Fruit fly (Drosophila melanogaster): ENCODE measurements around the gene Sytalpha.

Sytalpha gene

DNA sequence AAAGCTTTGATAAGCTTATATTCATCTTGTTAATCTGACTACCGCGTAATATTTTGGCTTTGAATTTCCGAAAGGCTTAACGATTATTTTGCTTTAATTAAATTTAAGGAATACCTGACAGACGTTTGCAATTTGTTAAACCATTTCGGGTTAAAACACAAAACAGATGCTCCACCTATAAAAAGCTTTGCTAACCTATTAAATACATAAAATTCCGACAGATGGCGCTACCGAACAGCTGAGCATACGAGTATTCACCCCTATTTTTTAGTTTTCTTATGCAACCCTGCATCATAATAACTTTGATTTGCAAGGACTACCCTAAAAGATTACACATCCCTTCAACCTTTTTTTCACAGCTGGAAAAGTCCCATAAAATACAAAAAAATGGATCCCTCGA, 2.2 kb upstream of the Sytalpha start:
- TF ChIP-seq OdsH (GFP tag; optimal IDR thresholded peaks at IDR 0.05): no peak
- TF ChIP-seq HLH106 (tag; optimal IDR thresholded peaks at IDR 0.05): no peak
- no peak for TF ChIP-seq usp (GFP tag; optimal IDR thresholded peaks at IDR 0.05)
- TF ChIP-seq Sp1 (GFP tag; optimal IDR thresholded peaks at IDR 0.05): no peak
- TF ChIP-seq sv (GFP tag; optimal IDR thresholded peaks at IDR 0.05): no peak
- no peak for TF ChIP-seq jim (GFP tag; optimal IDR thresholded peaks at IDR 0.05)
- no peak for TF ChIP-seq psq (GFP tag; optimal IDR thresholded peaks at IDR 0.05)
- TF ChIP-seq woc (GFP tag; optimal IDR thresholded peaks at IDR 0.05): no peak
- TF ChIP-seq ey (GFP tag; optimal IDR thresholded peaks at IDR 0.05): no peak
- TF ChIP-seq Hnf4 (GFP tag; optimal IDR thresholded peaks at IDR 0.05): no peak
- TF ChIP-seq Rel (GFP tag; optimal IDR thresholded peaks at IDR 0.05): no peak
- no peak for TF ChIP-seq Rel (tag; optimal IDR thresholded peaks at IDR 0.05)
- no peak for TF ChIP-seq sage (GFP tag; optimal IDR thresholded peaks at IDR 0.05)
- TF ChIP-seq brk (GFP tag; optimal IDR thresholded peaks at IDR 0.05): no peak
- no peak for TF ChIP-seq Dif (GFP tag; optimal IDR thresholded peaks at IDR 0.05; ENCODE audit: partially characterized antibody)
- TF ChIP-seq fru (GFP tag; optimal IDR thresholded peaks at IDR 0.05): no peak
- no peak for TF ChIP-seq br (GFP tag; optimal IDR thresholded peaks at IDR 0.05)
- no peak for TF ChIP-seq dmrt93B (GFP tag; optimal IDR thresholded peaks at IDR 0.05)
- TF ChIP-seq lola (GFP tag; optimal IDR thresholded peaks at IDR 0.05): no peak

DNA sequence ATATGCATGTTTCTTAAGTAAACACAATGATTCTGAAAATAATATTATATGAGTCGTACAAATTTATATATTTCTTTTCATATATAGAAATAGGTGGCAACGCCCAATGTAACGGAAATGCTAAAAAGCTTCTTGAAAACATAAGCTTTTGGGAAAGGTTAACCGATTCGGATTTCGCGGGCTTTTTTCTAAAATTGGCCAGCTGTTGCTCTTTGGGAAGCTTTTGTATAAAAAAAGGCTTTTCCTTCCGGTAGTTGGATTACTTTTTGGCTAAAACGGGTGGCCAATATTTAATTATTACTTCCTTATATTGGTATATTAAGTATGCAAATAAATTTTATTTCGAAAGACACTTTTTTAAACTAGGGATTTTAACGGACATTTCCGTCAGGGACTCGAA, 2.0 kb downstream of the Sytalpha start:
- TF ChIP-seq pan (optimal IDR thresholded peaks at IDR 0.05): no peak
- TF ChIP-seq OdsH (GFP tag; optimal IDR thresholded peaks at IDR 0.05): no peak
- TF ChIP-seq dmrt93B (GFP tag; optimal IDR thresholded peaks at IDR 0.05): no peak
- no peak for TF ChIP-seq h (GFP tag; optimal IDR thresholded peaks at IDR 0.05)
- TF ChIP-seq CG32264 (GFP tag; optimal IDR thresholded peaks at IDR 0.05): no peak
- no peak for TF ChIP-seq Dfd (GFP tag; optimal IDR thresholded peaks at IDR 0.05)
- TF ChIP-seq Mio (GFP tag; optimal IDR thresholded peaks at IDR 0.05): no peak
- TF ChIP-seq woc (GFP tag; optimal IDR thresholded peaks at IDR 0.05): no peak
- TF ChIP-seq rgr (GFP tag; optimal IDR thresholded peaks at IDR 0.05): no peak
- no peak for TF ChIP-seq CrebA (GFP tag; optimal IDR thresholded peaks at IDR 0.05; ENCODE audit: borderline replicate concordance)
- TF ChIP-seq Hnf4 (GFP tag; optimal IDR thresholded peaks at IDR 0.05): no peak
- TF ChIP-seq usp (GFP tag; optimal IDR thresholded peaks at IDR 0.05): no peak
- TF ChIP-seq Abd-B (GFP tag; optimal IDR thresholded peaks at IDR 0.05): no peak
- no peak for TF ChIP-seq GATAd (GFP tag; optimal IDR thresholded peaks at IDR 0.05)
- TF ChIP-seq psq (GFP tag; optimal IDR thresholded peaks at IDR 0.05): no peak
- no peak for TF ChIP-seq ey (GFP tag; optimal IDR thresholded peaks at IDR 0.05)
- TF ChIP-seq tai (GFP tag; optimal IDR thresholded peaks at IDR 0.05): no peak
- no peak for TF ChIP-seq Rel (GFP tag; optimal IDR thresholded peaks at IDR 0.05)
- TF ChIP-seq Rel (tag; optimal IDR thresholded peaks at IDR 0.05): no peak
- TF ChIP-seq dl (GFP tag; optimal IDR thresholded peaks at IDR 0.05; ENCODE audit: insufficient read depth in 1 of 2, partially characterized antibody in 2 of 2): no peak

DNA sequence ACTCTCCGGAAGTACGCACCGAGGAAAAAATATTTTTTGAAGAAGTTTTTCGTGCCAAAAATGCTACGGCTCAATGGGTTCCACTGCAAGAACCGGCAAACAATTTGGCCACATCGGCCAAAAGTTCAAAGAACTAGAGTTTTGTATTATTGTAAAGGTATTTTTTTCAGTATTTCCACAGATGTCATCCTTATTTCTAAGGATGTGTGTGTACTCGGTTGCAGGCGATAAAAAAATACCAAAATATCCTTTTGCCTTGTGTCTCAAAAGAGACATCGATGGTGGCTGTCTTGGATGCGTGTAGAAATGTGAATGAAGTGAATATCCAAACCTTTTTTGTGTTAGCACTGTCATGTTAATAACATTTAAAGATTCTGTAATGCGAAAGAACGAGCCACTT, 11.1 kb downstream of the Sytalpha start:
- TF ChIP-seq CG32264 (GFP tag; optimal IDR thresholded peaks at IDR 0.05): no peak
- no peak for TF ChIP-seq pan (optimal IDR thresholded peaks at IDR 0.05)
- no peak for TF ChIP-seq dl (GFP tag; optimal IDR thresholded peaks at IDR 0.05; ENCODE audit: insufficient read depth in 1 of 2, partially characterized antibody in 2 of 2)
- TF ChIP-seq fru (GFP tag; optimal IDR thresholded peaks at IDR 0.05): no peak
- no peak for TF ChIP-seq brk (GFP tag; optimal IDR thresholded peaks at IDR 0.05)
- no peak for TF ChIP-seq psq (GFP tag; optimal IDR thresholded peaks at IDR 0.05)
- TF ChIP-seq h (GFP tag; optimal IDR thresholded peaks at IDR 0.05): no peak

DNA sequence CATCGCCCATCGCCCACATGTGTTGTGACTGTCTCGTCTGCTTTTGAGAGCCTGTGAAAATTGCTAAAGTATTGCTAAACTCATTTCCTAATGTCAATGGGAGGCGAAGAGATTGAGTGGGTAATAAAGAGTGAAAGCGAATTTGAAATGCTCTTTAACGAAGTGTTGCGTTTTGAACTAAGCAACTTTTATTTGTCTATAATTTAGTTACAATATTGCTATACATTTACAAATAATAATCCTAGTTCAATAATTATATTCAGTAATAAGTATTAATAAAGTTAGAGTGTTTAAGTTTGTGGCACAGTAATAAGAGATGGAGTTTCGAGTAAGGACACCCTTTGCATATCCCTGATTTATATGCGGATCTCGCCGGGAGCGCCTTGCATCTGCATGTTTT, 23.4 kb downstream of the Sytalpha start:
- TF ChIP-seq ey (GFP tag; optimal IDR thresholded peaks at IDR 0.05) (no peak), Rel (GFP tag; optimal IDR thresholded peaks at IDR 0.05) (no peak), Rel (tag; optimal IDR thresholded peaks at IDR 0.05) (no peak), dl (GFP tag; optimal IDR thresholded peaks at IDR 0.05; ENCODE audit: insufficient read depth in 1 of 2, partially characterized antibody in 2 of 2) (no peak), OdsH (GFP tag; optimal IDR thresholded peaks at IDR 0.05) (no peak), foxo (GFP tag; optimal IDR thresholded peaks at IDR 0.05) (no peak), dsf (GFP tag; optimal IDR thresholded peaks at IDR 0.05; ENCODE audit: borderline replicate concordance) (no peak), h (GFP tag; optimal IDR thresholded peaks at IDR 0.05) (no peak), Jra (GFP tag; optimal IDR thresholded peaks at IDR 0.05) (no peak)

DNA sequence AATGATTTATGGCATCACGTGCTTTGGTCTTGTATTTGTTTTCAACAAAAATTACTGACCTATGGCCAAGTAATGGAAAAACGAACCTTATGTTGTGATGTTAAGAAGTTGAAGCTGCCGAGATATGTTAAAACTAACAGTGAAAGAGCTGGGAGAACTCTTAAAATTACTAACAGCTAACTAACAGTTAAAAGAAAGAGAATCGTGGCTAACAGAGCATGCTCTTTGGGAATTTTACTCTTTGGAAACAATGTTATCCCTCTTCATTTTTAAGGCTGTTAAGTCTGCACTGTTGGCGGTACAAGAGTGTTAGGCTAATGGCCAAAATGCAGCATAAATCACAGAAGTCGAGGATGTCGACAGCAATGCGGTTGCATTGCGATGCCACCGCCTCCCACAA, 29.1 kb downstream of the Sytalpha start:
- no peak for TF ChIP-seq Myc (optimal IDR thresholded peaks at IDR 0.05)
